Fruit fly (Drosophila melanogaster) whole organism, embryonic: ENCODE measurements around the gene CG12592.

ENCODE experiments used
- BtbVII ChIP-seq: fragments of 200-800 bp; sonication (Bioruptor generic); optimal IDR thresholded peaks from 3 replicates; lab custom pipeline; 2017; ENCODE audit warnings: missing biosample characterization, mild to moderate bottlenecking, missing genetic modification characterization
- CG10274 ChIP-seq: fragments of 200-800 bp; sonication (Bioruptor generic); optimal IDR thresholded peaks from 3 replicates; lab custom pipeline; 2017; ENCODE audit warnings: missing biosample characterization, mild to moderate bottlenecking, missing genetic modification characterization
- CG11504 ChIP-seq: fragments of 200-800 bp; sonication (Bioruptor generic); optimal IDR thresholded peaks from 3 replicates; lab custom pipeline; 2019; ENCODE audit warnings: missing biosample characterization, mild to moderate bottlenecking, missing genetic modification characterization, moderate library complexity
- CG12659 ChIP-seq: fragments of 200-800 bp; sonication (Bioruptor generic); optimal IDR thresholded peaks from 3 replicates; lab custom pipeline; 2017; ENCODE audit warnings: mild to moderate bottlenecking, missing biosample characterization, missing genetic modification reagents, missing genetic modification characterization
- CG13894 ChIP-seq: fragments of 200-800 bp; sonication (Bioruptor generic); optimal IDR thresholded peaks from 3 replicates; lab custom pipeline; 2018; ENCODE audit warnings: missing biosample characterization, mild to moderate bottlenecking, missing genetic modification characterization, moderate library complexity
- CG1529 ChIP-seq: fragments of 200-800 bp; sonication (Bioruptor generic); optimal IDR thresholded peaks from 3 replicates; lab custom pipeline; 2018; ENCODE audit warnings: missing biosample characterization, missing genetic modification characterization
- CG17361 ChIP-seq: fragments of 200-800 bp; sonication (Bioruptor generic); IDR thresholded peaks from 3 replicates; pipeline ENCODE4 v1.3.6; 2022; ENCODE audit warnings: missing biosample characterization, missing genetic modification characterization
- CG18599 ChIP-seq: fragments of 200-800 bp; sonication (Bioruptor generic); optimal IDR thresholded peaks from 3 replicates; lab custom pipeline; 2017; ENCODE audit warnings: missing biosample characterization, missing genetic modification characterization, mild to moderate bottlenecking, moderate library complexity, missing genetic modification reagents
- CG2120 ChIP-seq: fragments of 200-800 bp; sonication (Bioruptor generic); optimal IDR thresholded peaks from 3 replicates; lab custom pipeline; 2016; ENCODE audit warnings: missing biosample characterization, missing genetic modification characterization
- CG2129 ChIP-seq: fragments of 200-800 bp; sonication (Bioruptor generic); IDR thresholded peaks from 2 replicates; pipeline ENCODE4 v1.3.6; 2022; ENCODE audit warnings: missing biosample characterization, missing genetic modification characterization; ENCODE audit not compliant: partially characterized antibody
- CG2678 ChIP-seq: fragments of 200-800 bp; sonication (Bioruptor generic); optimal IDR thresholded peaks from 3 replicates; lab custom pipeline; 2019; ENCODE audit warnings: missing biosample characterization, mild to moderate bottlenecking, missing genetic modification characterization, moderate library complexity
- CG32767 ChIP-seq: fragments of 200-800 bp; sonication (Bioruptor generic); IDR thresholded peaks from 2 replicates; pipeline ENCODE4 v1.3.6; 2022; ENCODE audit warnings: missing biosample characterization, missing genetic modification characterization
- CG3281 ChIP-seq: fragments of 200-800 bp; sonication (Bioruptor generic); optimal IDR thresholded peaks from 3 replicates; lab custom pipeline; 2017; ENCODE audit warnings: missing biosample characterization, mild to moderate bottlenecking, missing genetic modification characterization
- CG34224 ChIP-seq: fragments of 200-800 bp; sonication (Bioruptor generic); IDR thresholded peaks from 3 replicates; pipeline ENCODE4 v1.3.6; 2022; ENCODE audit warnings: missing biosample characterization, missing genetic modification characterization; ENCODE audit not compliant: partially characterized antibody
- CG34376 ChIP-seq: fragments of 200-800 bp; sonication (Bioruptor generic); optimal IDR thresholded peaks from 2 replicates; lab custom pipeline; 2018; ENCODE audit warnings: missing biosample characterization, mild to moderate bottlenecking, missing genetic modification characterization
- CG34422 ChIP-seq: fragments of 200-800 bp; sonication (Bioruptor generic); IDR thresholded peaks from 3 replicates; pipeline ENCODE4 v1.3.6; 2022; ENCODE audit warnings: missing biosample characterization, missing genetic modification characterization
- CG3726 ChIP-seq: fragments of 200-800 bp; sonication (Bioruptor generic); IDR thresholded peaks from 3 replicates; pipeline ENCODE4, ENCODE4 v1.3.6; 2022; ENCODE audit warnings: missing biosample characterization, missing genetic modification characterization
- CG4820 ChIP-seq: fragments of 200-800 bp; sonication (Bioruptor generic); optimal IDR thresholded peaks from 3 replicates; lab custom pipeline; 2016; ENCODE audit warnings: missing biosample characterization, missing genetic modification characterization
- CG4854 ChIP-seq: fragments of 200-800 bp; sonication (Bioruptor generic); optimal IDR thresholded peaks from 2 replicates; lab custom pipeline; 2016; ENCODE audit warnings: missing biosample characterization, missing genetic modification characterization, inconsistent platforms
- CG6175 ChIP-seq: fragments of 200-800 bp; sonication (Bioruptor generic); IDR thresholded peaks from 3 replicates; pipeline ENCODE4 v1.3.6; 2022; ENCODE audit warnings: missing biosample characterization, missing genetic modification characterization
- CG8281 ChIP-seq: fragments of 200-800 bp; sonication (Bioruptor generic); optimal IDR thresholded peaks from 2 replicates; lab custom pipeline; 2018; ENCODE audit warnings: missing biosample characterization, mild to moderate bottlenecking, missing genetic modification characterization, moderate library complexity
- Dll ChIP-seq: fragments of 200-800 bp; sonication (Bioruptor generic); IDR thresholded peaks from 4 replicates; pipeline ENCODE4 v1.3.6; 2022; ENCODE audit warnings: missing biosample characterization, missing genetic modification characterization; ENCODE audit not compliant: partially characterized antibody
- HHEX ChIP-seq: fragments of 200-800 bp; sonication (Bioruptor generic); optimal IDR thresholded peaks from 3 replicates; lab custom pipeline; 2017; ENCODE audit warnings: missing biosample characterization, mild to moderate bottlenecking, missing genetic modification characterization, missing genetic modification reagents
- Hr51 ChIP-seq, 2 experiments: fragments of 200-800 bp; sonication (Bioruptor generic); optimal IDR thresholded peaks; 2 replicates in 1 of 2; 3 replicates in 1 of 2; lab custom pipeline; 2016 to 2018; ENCODE audit warnings: missing biosample characterization in 2 of 2, missing genetic modification characterization in 2 of 2, mild to moderate bottlenecking in 1 of 2, moderate library complexity in 1 of 2
- Myb ChIP-seq: fragments of 200-800 bp; sonication (Bioruptor generic); optimal IDR thresholded peaks from 2 replicates; lab custom pipeline; 2016; ENCODE audit warnings: missing biosample characterization, missing genetic modification characterization
- Neu2 ChIP-seq: fragments of 200-800 bp; sonication (Bioruptor generic); optimal IDR thresholded peaks from 3 replicates; lab custom pipeline; 2016; ENCODE audit warnings: missing biosample characterization, missing genetic modification characterization, borderline replicate concordance
- Side ChIP-seq: fragments of 200-800 bp; sonication (Bioruptor generic); optimal IDR thresholded peaks from 2 replicates; lab custom pipeline; 2016; ENCODE audit warnings: missing biosample characterization, missing genetic modification characterization
- Vsx1 ChIP-seq: fragments of 200-800 bp; sonication (Bioruptor generic); optimal IDR thresholded peaks from 2 replicates; lab custom pipeline; 2017; ENCODE audit warnings: missing biosample characterization, mild to moderate bottlenecking, missing genetic modification characterization, missing genetic modification reagents
- chn ChIP-seq: fragments of 200-800 bp; sonication (Bioruptor generic); optimal IDR thresholded peaks from 2 replicates; lab custom pipeline; 2016; ENCODE audit warnings: missing biosample characterization, missing genetic modification characterization
- dmrt99B ChIP-seq: fragments of 200-800 bp; sonication (Bioruptor generic); optimal IDR thresholded peaks from 2 replicates; lab custom pipeline; 2018; ENCODE audit warnings: missing biosample characterization, mild to moderate bottlenecking, missing genetic modification characterization, moderate library complexity
- emc ChIP-seq: fragments of 200-800 bp; sonication (Bioruptor generic); optimal IDR thresholded peaks from 2 replicates; lab custom pipeline; 2016; ENCODE audit warnings: missing biosample characterization, missing genetic modification characterization
- ewg ChIP-seq: fragments of 200-800 bp; sonication (Bioruptor generic); optimal IDR thresholded peaks from 3 replicates; lab custom pipeline; 2017; ENCODE audit warnings: mild to moderate bottlenecking, missing biosample characterization, missing genetic modification reagents, missing genetic modification characterization
- exex ChIP-seq: fragments of 200-800 bp; sonication (Bioruptor generic); optimal IDR thresholded peaks from 4 replicates; lab custom pipeline; 2018; ENCODE audit warnings: missing biosample characterization, mild to moderate bottlenecking, missing genetic modification characterization, moderate library complexity
- fd3F ChIP-seq: fragments of 200-800 bp; sonication (Bioruptor generic); optimal IDR thresholded peaks from 2 replicates; lab custom pipeline; 2018; ENCODE audit warnings: missing biosample characterization, mild to moderate bottlenecking, missing genetic modification characterization, moderate library complexity
- gem ChIP-seq: fragments of 200-800 bp; sonication (Bioruptor generic); optimal IDR thresholded peaks from 2 replicates; lab custom pipeline; 2019; ENCODE audit warnings: missing biosample characterization, mild to moderate bottlenecking, missing genetic modification characterization, moderate library complexity
- grau ChIP-seq: fragments of 200-800 bp; optimal IDR thresholded peaks from 3 replicates; lab custom pipeline; 2019; ENCODE audit warnings: missing biosample characterization, mild to moderate bottlenecking, missing genetic modification characterization, moderate library complexity
- her ChIP-seq: fragments of 200-800 bp; sonication (Bioruptor generic); optimal IDR thresholded peaks from 2 replicates; lab custom pipeline; 2016; ENCODE audit warnings: missing biosample characterization, missing genetic modification characterization
- knrl ChIP-seq: fragments of 200-800 bp; sonication (Bioruptor generic); IDR thresholded peaks from 3 replicates; pipeline ENCODE4 v1.3.6; 2022; ENCODE audit warnings: missing biosample characterization, missing genetic modification characterization; ENCODE audit not compliant: partially characterized antibody
- lov ChIP-seq, 2 experiments: fragments of 200-800 bp in 1 of 2; fragments of >200 bp in 1 of 2; sonication (Bioruptor generic) in 1 of 2; IDR thresholded peaks in 1 of 2; optimal IDR thresholded peaks in 1 of 2; 2 replicates in 1 of 2; 3 replicates in 1 of 2; pipeline versions ENCODE4 v1.3.6 to Lab custom; 2017 to 2022; ENCODE audit warnings: missing biosample characterization in 1 of 2, missing genetic modification characterization in 1 of 2
- luna ChIP-seq: fragments of 200-800 bp; sonication (Bioruptor generic); optimal IDR thresholded peaks from 2 replicates; lab custom pipeline; 2016; ENCODE audit warnings: missing biosample characterization, missing genetic modification characterization
- pho ChIP-seq: fragments of 200-800 bp; sonication (Bioruptor generic); optimal IDR thresholded peaks from 2 replicates; lab custom pipeline; 2016; ENCODE audit warnings: missing biosample characterization, missing genetic modification characterization
- psq ChIP-seq: fragments of 200-800 bp; sonication (Bioruptor generic); optimal IDR thresholded peaks from 2 replicates; lab custom pipeline; 2017; ENCODE audit warnings: missing biosample characterization, missing genetic modification characterization
- pzg ChIP-seq: fragments of 200-800 bp; sonication (Bioruptor generic); optimal IDR thresholded peaks from 3 replicates; lab custom pipeline; 2018; ENCODE audit warnings: missing biosample characterization, mild to moderate bottlenecking, missing genetic modification characterization, moderate library complexity
- row ChIP-seq: fragments of 200-800 bp; sonication (Bioruptor generic); IDR thresholded peaks from 3 replicates; pipeline ENCODE4 v1.3.6; 2022; ENCODE audit warnings: missing biosample characterization, missing genetic modification characterization
- sd ChIP-seq: fragments of 200-800 bp; sonication (Bioruptor generic); optimal IDR thresholded peaks from 3 replicates; lab custom pipeline; 2018; ENCODE audit warnings: missing biosample characterization, mild to moderate bottlenecking, missing genetic modification characterization, moderate library complexity
- sens ChIP-seq: fragments of 200-800 bp; sonication (Bioruptor generic); peaks from one replicate; lab custom pipeline; 2016; ENCODE audit warnings: missing biosample characterization, missing genetic modification characterization
- shn ChIP-seq: fragments of 200-800 bp; sonication (Bioruptor generic); optimal IDR thresholded peaks from 3 replicates; lab custom pipeline; 2016; ENCODE audit warnings: missing biosample characterization, missing genetic modification characterization
- sug ChIP-seq: fragments of 200-800 bp; optimal IDR thresholded peaks from 2 replicates; lab custom pipeline; 2019; ENCODE audit warnings: missing biosample characterization, mild to moderate bottlenecking, missing genetic modification characterization, moderate library complexity
- wek ChIP-seq: fragments of 200-800 bp; sonication (Bioruptor generic); optimal IDR thresholded peaks from 3 replicates; lab custom pipeline; 2018; ENCODE audit warnings: missing biosample characterization, mild to moderate bottlenecking, missing genetic modification characterization, moderate library complexity
- zfh1 ChIP-seq: fragments of 200-800 bp; sonication (Bioruptor generic); IDR thresholded peaks from 3 replicates; pipeline ENCODE4 v1.3.6; 2022; ENCODE audit warnings: missing biosample characterization, missing genetic modification characterization

Gene CG12592

dm6 chr3R:10380025-10380424 lies 41.9 kb downstream of the CG12592 start:
- TF ChIP-seq CG10274 (no peak), Side (GFP tag; lab: Kevin White, UChicago) (no peak), Myb (GFP tag; lab: Kevin White, UChicago) (no peak), luna (GFP tag; lab: Kevin White, UChicago) (no peak), BtbVII (GFP tag; lab: Kevin White, UChicago) (no peak), psq (GFP tag; lab: Kevin White, UChicago) (no peak), fd3F (peak; percentile 21), CG4820 (GFP tag; lab: Kevin White, UChicago) (no peak), Vsx1 (no peak), CG1529 (GFP tag; lab: Kevin White, UChicago) (no peak), ewg (GFP tag; lab: Kevin White, UChicago) (no peak), CG34376 (GFP tag; lab: Kevin White, UChicago) (no peak), sug (tag; lab: Kevin White, UChicago) (peak; percentile 42), CG2120 (GFP tag; lab: Kevin White, UChicago) (peak; percentile 70), pho (peak; percentile 9), pzg (no peak), CG2678 (tag; lab: Kevin White, UChicago) (no peak), Dll (GFP tag; lab: Robert Waterston, UW) (no peak), CG11504 (peak; percentile 1), zfh1 (GFP tag; lab: Robert Waterston, UW) (no peak), CG4854 (GFP tag; lab: Kevin White, UChicago) (no peak), sd (tag; lab: Kevin White, UChicago) (peak; percentile 22), HHEX (peak; percentile 20), CG8281 (no peak), chn (GFP tag; lab: Kevin White, UChicago) (no peak), CG6175 (no peak), CG13894 (tag; lab: Kevin White, UChicago) (no peak), CG3281 (GFP tag; lab: Kevin White, UChicago) (peak; percentile 32), CG3726 (GFP tag; lab: Robert Waterston, UW) (no peak), emc (no peak), sens (peak; percentile 64), Hr51 (GFP tag; optimal IDR thresholded peaks at IDR 0.05; lab: Kevin White, UChicago) (peak in 1 of 2 experiments; percentile 18), lov (optimal IDR thresholded peaks at IDR 0.05; lab: Kevin White, UChicago) (no peak), lov (GFP tag; IDR thresholded peaks at IDR 0.05; lab: Robert Waterston, UW) (no peak), gem (tag; lab: Kevin White, UChicago) (peak; percentile 21), shn (GFP tag; lab: Kevin White, UChicago) (no peak), dmrt99B (tag; lab: Kevin White, UChicago) (no peak), CG34224 (no peak), knrl (GFP tag; lab: Robert Waterston, UW) (no peak), CG34422 (GFP tag; lab: Robert Waterston, UW) (no peak), her (peak; percentile 2), CG2129 (GFP tag; lab: Robert Waterston, UW) (no peak), CG32767 (GFP tag; lab: Robert Waterston, UW) (no peak), grau (tag; lab: Kevin White, UChicago) (peak; percentile 86), Neu2 (GFP tag; lab: Kevin White, UChicago) (no peak), CG17361 (GFP tag; lab: Robert Waterston, UW) (no peak), row (GFP tag; lab: Robert Waterston, UW) (no peak), CG12659 (GFP tag; lab: Kevin White, UChicago) (peak; percentile 4), wek (no peak), exex (tag; lab: Kevin White, UChicago) (no peak), CG18599 (peak; percentile 55)
